Fruit fly (Drosophila melanogaster) whole organism, prepupa: ENCODE results near the gene Jon25Bii.

Experiments used
- Blimp-1 ChIP-seq: fragments of 200-800 bp; sonication (Bioruptor generic); optimal IDR thresholded peaks from 3 replicates; lab custom pipeline; 2017; ENCODE audit warnings: missing biosample characterization, missing genetic modification characterization, mild to moderate bottlenecking, moderate library complexity, missing genetic modification reagents
- CG10631 ChIP-seq: fragments of 200-800 bp; sonication (Bioruptor generic); optimal IDR thresholded peaks from 2 replicates; lab custom pipeline; 2016; ENCODE audit warnings: missing biosample characterization, missing genetic modification characterization
- CG11294 ChIP-seq: fragments of 200-800 bp; sonication (Bioruptor generic); IDR thresholded peaks from 2 replicates; pipeline ENCODE4 v1.3.6; 2022; ENCODE audit warnings: missing biosample characterization, missing genetic modification characterization
- CG11762 ChIP-seq: fragments of 200-800 bp; sonication (Bioruptor generic); optimal IDR thresholded peaks from 3 replicates; lab custom pipeline; 2016; ENCODE audit warnings: missing biosample characterization, missing genetic modification characterization; ENCODE audit not compliant: insufficient read depth
- CG1621 ChIP-seq: fragments of 200-800 bp; sonication (Bioruptor generic); optimal IDR thresholded peaks from 3 replicates; lab custom pipeline; 2018; ENCODE audit warnings: missing biosample characterization, mild to moderate bottlenecking, missing genetic modification characterization
- CG16779 ChIP-seq: fragments of 200-800 bp; sonication (Bioruptor generic); optimal IDR thresholded peaks from 3 replicates; lab custom pipeline; 2017; ENCODE audit warnings: missing biosample characterization, mild to moderate bottlenecking, missing genetic modification characterization
- CG32006 ChIP-seq: fragments of 200-800 bp; sonication (Bioruptor generic); optimal IDR thresholded peaks from 3 replicates; lab custom pipeline; 2017; ENCODE audit warnings: missing biosample characterization, mild to moderate bottlenecking, missing genetic modification characterization
- CG6276 ChIP-seq: fragments of 200-800 bp; sonication (Bioruptor generic); optimal IDR thresholded peaks from 2 replicates; lab custom pipeline; 2017; ENCODE audit warnings: missing biosample characterization, mild to moderate bottlenecking, missing genetic modification characterization
- CG6808 ChIP-seq: fragments of 200-800 bp; sonication (Bioruptor generic); optimal IDR thresholded peaks from 3 replicates; lab custom pipeline; 2017; ENCODE audit warnings: missing biosample characterization, missing genetic modification characterization, mild to moderate bottlenecking, moderate library complexity, missing genetic modification reagents
- CG6854 ChIP-seq: fragments of 200-800 bp; sonication (Bioruptor generic); optimal IDR thresholded peaks from 2 replicates; lab custom pipeline; 2017; ENCODE audit warnings: missing biosample characterization, mild to moderate bottlenecking, missing genetic modification characterization
- Eip78C ChIP-seq: fragments of 200-800 bp; sonication (Bioruptor generic); peaks from one replicate; lab custom pipeline; 2016; ENCODE audit warnings: missing biosample characterization, missing genetic modification characterization
- Ets96B ChIP-seq: fragments of 200-800 bp; optimal IDR thresholded peaks from 2 replicates; lab custom pipeline; 2019; ENCODE audit warnings: missing biosample characterization, mild to moderate bottlenecking, missing genetic modification characterization, moderate library complexity
- Gug ChIP-seq: fragments of 200-800 bp; sonication (Bioruptor generic); IDR thresholded peaks from 2 replicates; pipeline ENCODE4 v1.3.6; 2022; ENCODE audit warnings: missing biosample characterization, missing genetic modification characterization
- Met ChIP-seq: fragments of 200-800 bp; sonication (Bioruptor generic); optimal IDR thresholded peaks from 3 replicates; lab custom pipeline; 2016; ENCODE audit warnings: missing biosample characterization, missing genetic modification characterization
- Sox14 ChIP-seq: fragments of 200-800 bp; sonication (Bioruptor generic); optimal IDR thresholded peaks from 3 replicates; lab custom pipeline; 2016; ENCODE audit warnings: missing biosample characterization, missing genetic modification characterization
- Sox15 ChIP-seq: fragments of 200-800 bp; sonication (Bioruptor generic); optimal IDR thresholded peaks from 3 replicates; lab custom pipeline; 2016; ENCODE audit warnings: missing biosample characterization, missing genetic modification characterization
- acj6 ChIP-seq: fragments of 200-800 bp; sonication (Bioruptor generic); optimal IDR thresholded peaks from 3 replicates; lab custom pipeline; 2016; ENCODE audit warnings: missing biosample characterization, missing genetic modification characterization
- cyc ChIP-seq: fragments of 200-800 bp; sonication (Bioruptor generic); optimal IDR thresholded peaks from 3 replicates; lab custom pipeline; 2016; ENCODE audit warnings: missing biosample characterization, missing genetic modification characterization
- dac ChIP-seq: fragments of 200-800 bp; sonication (Bioruptor generic); optimal IDR thresholded peaks from 2 replicates; lab custom pipeline; 2017; ENCODE audit warnings: missing biosample characterization, mild to moderate bottlenecking, missing genetic modification characterization
- esn ChIP-seq: fragments of 200-800 bp; sonication (Bioruptor generic); optimal IDR thresholded peaks from 2 replicates; lab custom pipeline; 2016; ENCODE audit warnings: missing biosample characterization, mild to moderate bottlenecking, missing genetic modification characterization, moderate library complexity
- fkh ChIP-seq: fragments of 200-800 bp; sonication (Bioruptor generic); optimal IDR thresholded peaks from 3 replicates; lab custom pipeline; 2017; ENCODE audit warnings: missing biosample characterization, mild to moderate bottlenecking, missing genetic modification characterization, moderate library complexity
- svp ChIP-seq: fragments of 200-800 bp; sonication (Bioruptor generic); peaks from one replicate; lab custom pipeline; 2016; ENCODE audit warnings: missing biosample characterization, missing genetic modification characterization

The Jon25Bii gene

DNA sequence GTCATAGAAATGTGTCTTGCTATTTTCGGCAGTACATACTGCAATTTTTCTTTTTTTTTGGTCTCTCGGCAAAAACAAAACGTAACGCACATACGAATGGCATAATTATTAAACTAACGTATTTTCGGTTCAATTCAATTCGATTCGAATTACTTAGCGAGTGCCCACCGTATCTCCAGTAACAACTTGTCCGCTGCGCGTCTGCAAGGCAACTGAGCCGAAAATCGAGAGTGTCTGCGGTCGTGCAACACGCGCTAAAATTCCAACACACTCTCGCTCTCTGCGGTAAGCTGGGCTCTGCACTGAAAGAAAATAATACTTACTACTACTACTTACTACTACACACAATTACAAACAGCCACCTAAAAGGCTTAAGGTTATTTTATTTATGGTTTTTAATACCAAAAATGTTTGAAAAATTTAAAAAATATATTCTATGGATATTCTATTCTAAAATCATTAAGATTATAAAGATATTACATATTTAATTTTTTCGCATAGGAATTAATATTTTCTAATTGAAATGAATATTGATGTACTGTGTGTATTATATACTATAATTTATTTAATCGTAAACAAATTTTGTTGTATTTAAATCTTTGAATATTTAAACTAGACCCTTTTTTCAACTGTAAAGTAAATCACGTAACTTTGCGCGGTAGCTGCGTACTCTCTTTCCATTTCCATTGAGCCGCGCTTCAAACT lies 46.2 kb downstream of the Jon25Bii start, which contains the start of gene snsl (continued):
- peak; percentile 50 for TF ChIP-seq Sox15
- no peak for TF ChIP-seq Gug (GFP tag; lab: Robert Waterston, UW)
- TF ChIP-seq esn (GFP tag; lab: Kevin White, UChicago), result peak; percentile 16
- peak; percentile 69 for TF ChIP-seq svp (GFP tag; lab: Kevin White, UChicago)
- no peak for TF ChIP-seq Sox14 (GFP tag; lab: Kevin White, UChicago)
- TF ChIP-seq CG6854 (GFP tag; lab: Kevin White, UChicago), result no peak
- TF ChIP-seq acj6 (GFP tag; lab: Kevin White, UChicago), result peak; percentile 65
- no peak for TF ChIP-seq cyc (GFP tag; lab: Kevin White, UChicago)
- TF ChIP-seq Met (GFP tag; lab: Kevin White, UChicago), result peak; percentile 12
- TF ChIP-seq CG32006 (GFP tag; lab: Kevin White, UChicago), result peak; percentile 83
- peak; percentile 69 for TF ChIP-seq CG6276
- no peak for TF ChIP-seq CG11294 (GFP tag; lab: Robert Waterston, UW)
- TF ChIP-seq Blimp-1, result peak; percentile 78
- TF ChIP-seq CG16779, result peak; percentile 25
- no peak for TF ChIP-seq fkh (GFP tag; lab: Kevin White, UChicago)
- peak; percentile 70 for TF ChIP-seq Ets96B

DNA sequence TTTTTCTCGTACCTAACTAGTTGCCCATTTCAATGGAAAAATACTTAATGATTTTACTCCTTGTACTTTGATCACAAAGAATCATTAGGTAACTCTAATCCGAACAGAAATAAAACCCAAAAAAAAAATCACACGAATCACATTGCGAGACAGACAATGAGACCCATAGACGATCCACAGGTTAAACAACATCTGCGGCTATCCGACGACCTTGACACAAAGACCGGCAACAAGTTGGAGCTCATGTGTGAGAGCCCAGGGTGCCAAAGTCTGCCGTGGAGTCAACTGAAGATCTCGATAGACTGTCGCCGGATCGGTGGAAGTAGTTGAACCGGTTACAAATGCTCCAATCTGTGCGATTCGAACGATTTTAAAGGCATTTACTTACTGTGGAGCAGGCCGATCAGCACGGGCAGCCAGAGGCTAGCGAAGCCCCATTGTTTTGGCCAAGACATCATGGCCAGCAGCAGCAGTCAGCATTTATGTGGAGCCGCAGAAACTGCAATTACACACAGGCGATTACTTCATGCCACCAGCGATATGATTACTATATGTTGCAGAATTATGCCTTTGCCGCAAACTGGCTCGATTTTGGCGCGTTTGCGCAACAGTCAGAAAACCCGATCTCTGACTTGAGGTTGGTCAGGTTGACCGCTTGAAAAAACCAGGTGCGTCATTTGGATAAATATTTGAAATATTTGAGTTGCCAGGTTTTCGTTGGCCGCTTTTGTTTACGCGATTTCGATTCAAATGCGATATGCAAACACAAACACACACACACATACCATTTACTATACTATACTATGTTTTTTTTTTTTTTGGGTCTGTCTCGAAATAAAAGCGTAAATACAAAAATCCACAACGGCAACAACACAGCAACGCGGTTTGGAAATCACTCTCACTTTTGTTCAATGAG lies 47.3 kb downstream of the Jon25Bii start:
- peak; percentile 32 for TF ChIP-seq Eip78C (GFP tag; lab: Kevin White, UChicago)
- peak; percentile 98 for TF ChIP-seq CG6808 (GFP tag; lab: Kevin White, UChicago)
- peak; percentile 55 for TF ChIP-seq CG1621 (tag; lab: Kevin White, UChicago)
- no peak for TF ChIP-seq CG11762 (GFP tag; lab: Kevin White, UChicago)
- TF ChIP-seq dac (GFP tag; lab: Kevin White, UChicago), result no peak
- peak; percentile 61 for TF ChIP-seq fkh (GFP tag; lab: Kevin White, UChicago)
- TF ChIP-seq, all 60 proteins: peak for 4

DNA sequence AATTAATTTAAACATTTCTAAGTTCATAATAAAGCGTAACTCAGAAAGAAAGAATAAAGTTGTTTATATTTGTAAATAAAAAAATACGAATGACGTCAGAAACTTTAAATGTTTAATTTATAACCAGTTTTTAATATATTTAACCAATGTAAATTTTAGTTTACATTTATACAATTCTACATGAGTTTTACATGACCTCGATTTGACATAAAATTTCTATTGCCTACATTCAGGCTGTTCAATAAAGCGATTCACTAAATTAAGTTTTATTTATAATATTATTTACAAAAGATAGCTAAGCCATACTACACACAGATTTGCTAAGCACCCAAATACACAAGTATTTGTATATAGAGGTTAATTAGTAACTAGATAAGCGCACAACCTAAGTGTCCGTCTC lies 49.1 kb downstream of the Jon25Bii start:
- TF ChIP-seq CG10631 (GFP tag; lab: Kevin White, UChicago) (no peak), svp (GFP tag; lab: Kevin White, UChicago) (peak; percentile 29)
- TF ChIP-seq, all 60 proteins: peak for 1
